Fruit fly (Drosophila melanogaster): ENCODE measurements around the gene Apl.

The Apl gene

DNA sequence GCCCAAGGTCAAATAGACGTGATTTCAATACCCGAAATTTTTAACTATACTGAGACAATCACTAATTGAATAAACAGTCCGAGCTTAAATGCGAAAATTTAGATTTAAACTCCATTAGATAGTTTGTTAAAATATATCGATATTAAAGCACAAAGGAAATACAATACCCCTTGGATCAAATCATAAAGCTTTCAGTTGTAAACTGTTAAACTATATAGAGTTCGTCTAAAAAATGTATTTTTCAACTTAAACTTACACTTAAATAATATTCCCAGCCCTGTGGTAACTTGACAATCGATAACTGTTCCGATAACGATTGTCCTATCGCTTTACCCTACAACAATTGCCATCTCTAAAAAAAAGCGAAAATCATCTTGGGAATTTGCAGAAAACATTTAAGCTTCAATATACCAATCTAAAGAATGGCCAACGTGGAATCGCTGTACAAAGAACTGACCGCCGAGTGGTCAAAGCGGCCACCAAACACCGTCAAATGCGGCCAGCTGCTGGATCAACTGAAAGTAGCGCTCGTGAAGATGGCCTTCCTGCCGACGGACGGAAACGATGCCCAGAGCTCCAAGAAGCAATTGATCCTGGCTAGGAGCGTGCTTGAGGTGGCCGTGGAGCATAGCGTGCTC is 12.2 kb upstream of the Apl start, which contains the start of gene Rpn12 (continued):
- TF ChIP-seq CG4707 (GFP tag; optimal IDR thresholded peaks at IDR 0.05): no peak
- TF ChIP-seq ac (GFP tag; optimal IDR thresholded peaks at IDR 0.05): no peak
- peak; percentile 10 for TF ChIP-seq pum (GFP tag; optimal IDR thresholded peaks at IDR 0.05)
- TF ChIP-seq NfI (GFP tag; optimal IDR thresholded peaks at IDR 0.05): peak; percentile 37
- TF ChIP-seq sc (optimal IDR thresholded peaks at IDR 0.05): no peak
- no peak for TF ChIP-seq sc (GFP tag; optimal IDR thresholded peaks at IDR 0.05)
- no peak for TF ChIP-seq E2f1 (GFP tag; IDR thresholded peaks at IDR 0.05)
- TF ChIP-seq slou (GFP tag; optimal IDR thresholded peaks at IDR 0.05): no peak
- peak; percentile 42 for TF ChIP-seq CG17829 (tag; optimal IDR thresholded peaks at IDR 0.05)
- TF ChIP-seq CG9609 (GFP tag; optimal IDR thresholded peaks at IDR 0.05): no peak
- TF ChIP-seq CG10462 (GFP tag; optimal IDR thresholded peaks at IDR 0.05): no peak
- TF ChIP-seq yki (optimal IDR thresholded peaks at IDR 0.05): no peak
- TF ChIP-seq Abd-B (GFP tag; optimal IDR thresholded peaks at IDR 0.05): no peak
- no peak for TF ChIP-seq insv (GFP tag; optimal IDR thresholded peaks at IDR 0.05)
- TF ChIP-seq CG12155 (GFP tag; optimal IDR thresholded peaks at IDR 0.05): peak; percentile 22
- TF ChIP-seq Dad (GFP tag; optimal IDR thresholded peaks at IDR 0.05): no peak
- TF ChIP-seq HmgZ (tag; optimal IDR thresholded peaks at IDR 0.05): peak; percentile 16
- peak; percentile 25 for TF ChIP-seq zf30C (GFP tag; optimal IDR thresholded peaks at IDR 0.05)
- TF ChIP-seq Six4 (GFP tag; optimal IDR thresholded peaks at IDR 0.05): no peak
- peak; percentile 49 for TF ChIP-seq CG2678 (tag; optimal IDR thresholded peaks at IDR 0.05)
- TF ChIP-seq Rx (GFP tag; IDR thresholded peaks at IDR 0.05): no peak
- peak; percentile 57 for TF ChIP-seq CG12391 (tag; optimal IDR thresholded peaks at IDR 0.05)
- TF ChIP-seq CG12236 (GFP tag; optimal IDR thresholded peaks at IDR 0.05): no peak
- no peak for TF ChIP-seq odd (GFP tag; optimal IDR thresholded peaks at IDR 0.05)
- TF ChIP-seq HLH4C (GFP tag; IDR thresholded peaks at IDR 0.05; ENCODE audit: partially characterized antibody): peak; percentile 89
- TF ChIP-seq usp (GFP tag; optimal IDR thresholded peaks at IDR 0.05): no peak
- TF ChIP-seq CG8478 (optimal IDR thresholded peaks at IDR 0.05): no peak
- TF ChIP-seq CG6765 (GFP tag; optimal IDR thresholded peaks at IDR 0.05): no peak
- peak in 1 of 3 experiments; percentile 23 for TF ChIP-seq lola (GFP tag; optimal IDR thresholded peaks at IDR 0.05)
- no peak; the same call in 2 of the 3 replicates for TF ChIP-seq gce (GFP tag; IDR thresholded peaks at IDR 0.05)
- no peak for TF ChIP-seq CG10565 (GFP tag; optimal IDR thresholded peaks at IDR 0.05)
- TF ChIP-seq Antp (GFP tag; optimal IDR thresholded peaks at IDR 0.05): no peak
- no peak for TF ChIP-seq Eip74EF (GFP tag; optimal IDR thresholded peaks at IDR 0.05)
- peak; percentile 56 for TF ChIP-seq Fer1 (GFP tag; optimal IDR thresholded peaks at IDR 0.05)
- TF ChIP-seq jumu (GFP tag; optimal IDR thresholded peaks at IDR 0.05): no peak

DNA sequence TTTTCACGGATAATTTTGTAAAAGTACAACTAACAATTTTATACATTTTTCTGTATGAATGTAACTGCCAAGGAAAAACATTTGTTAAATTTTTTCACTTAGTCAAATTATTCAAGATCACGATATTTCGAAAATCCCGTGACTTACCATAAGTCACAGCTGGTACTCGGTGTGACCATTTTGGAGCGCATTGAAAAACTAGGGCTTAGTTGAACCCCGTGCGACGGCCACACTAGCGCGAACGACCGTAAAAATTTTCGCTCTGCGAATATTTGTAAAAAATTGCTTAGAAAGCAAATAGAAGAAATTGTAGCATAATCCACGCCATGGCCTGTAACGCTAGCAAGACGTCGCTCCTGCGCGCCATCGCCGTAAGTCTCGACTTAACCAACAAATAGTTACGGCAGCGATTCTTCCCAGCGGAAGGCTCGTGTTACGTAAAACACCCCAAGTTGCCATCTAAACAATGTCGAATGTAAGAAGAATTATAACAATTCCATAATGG is 10.9 kb upstream of the Apl start, which contains the start of gene UQCR-C2:
TSS of gene UQCR-C2 (plus strand) at position 51 of the 505 bp plus-strand sequence.
- TF ChIP-seq ranshi (GFP tag; IDR thresholded peaks at IDR 0.05) (no peak), CG10147 (GFP tag; optimal IDR thresholded peaks at IDR 0.05) (peak; percentile 19), Asciz (GFP tag; optimal IDR thresholded peaks at IDR 0.05) (no peak), nau (GFP tag; optimal IDR thresholded peaks at IDR 0.05) (no peak), exex (tag; optimal IDR thresholded peaks at IDR 0.05) (no peak), wdn (GFP tag; IDR thresholded peaks at IDR 0.05) (no peak), lab (GFP tag; optimal IDR thresholded peaks at IDR 0.05) (no peak), Hr78 (GFP tag; optimal IDR thresholded peaks at IDR 0.05) (no peak), CG3847 (GFP tag; IDR thresholded peaks at IDR 0.05) (peak; percentile 38; the same call in 1 of the 2 replicates), CG11695 (GFP tag; IDR thresholded peaks at IDR 0.05) (no peak), Optix (GFP tag; IDR thresholded peaks at IDR 0.05) (no peak), Xrp1 (GFP tag; IDR thresholded peaks at IDR 0.05) (no peak), fd96Cb (tag; optimal IDR thresholded peaks at IDR 0.05) (no peak), pb (GFP tag; optimal IDR thresholded peaks at IDR 0.05) (no peak), CHES-1-like (GFP tag; optimal IDR thresholded peaks at IDR 0.05) (peak; percentile 38), zen (tag; optimal IDR thresholded peaks at IDR 0.05) (peak; percentile 23), CG15696 (tag; optimal IDR thresholded peaks at IDR 0.05) (no peak)

Data from whole organism, embryonic.